Worm (Caenorhabditis elegans): ENCODE results near the gene F49E8.6.
A peak's percentile ranks its signal among the peaks of the same experiment; 100 is the strongest.

ce11 chrIV:7561614-7562142 is 7.2 kb upstream of the F49E8.6 start, which contains the start of gene ima-3:
- TF ChIP-seq pha-4 (tag; optimal IDR thresholded peaks at IDR 0.05) (peak; percentile 78), zag-1 (tag; optimal IDR thresholded peaks at IDR 0.05) (no peak), nhr-237 (tag; optimal IDR thresholded peaks at IDR 0.05) (no peak), nhr-76 (tag; optimal IDR thresholded peaks at IDR 0.05) (no peak), nfya-1 (tag; optimal IDR thresholded peaks at IDR 0.05; ENCODE audit: insufficient read depth) (peak; percentile 59), ama-1 (optimal IDR thresholded peaks at IDR 0.05) (no peak), egl-27 (tag; optimal IDR thresholded peaks at IDR 0.05) (no peak), jun-1 (tag; optimal IDR thresholded peaks at IDR 0.05) (no peak), mdl-1 (tag; optimal IDR thresholded peaks at IDR 0.05) (no peak), ztf-11 (tag; optimal IDR thresholded peaks at IDR 0.05) (no peak), elt-1 (tag; optimal IDR thresholded peaks at IDR 0.05) (no peak), nhr-12 (tag; optimal IDR thresholded peaks at IDR 0.05) (no peak), nhr-11 (tag; optimal IDR thresholded peaks at IDR 0.05) (no peak), daf-12 (tag; optimal IDR thresholded peaks at IDR 0.05) (no peak)

Data from whole organism, L3 larva.